Fruit fly (Drosophila melanogaster): ENCODE measurements around the gene ranshi.

Gene ranshi

DNA sequence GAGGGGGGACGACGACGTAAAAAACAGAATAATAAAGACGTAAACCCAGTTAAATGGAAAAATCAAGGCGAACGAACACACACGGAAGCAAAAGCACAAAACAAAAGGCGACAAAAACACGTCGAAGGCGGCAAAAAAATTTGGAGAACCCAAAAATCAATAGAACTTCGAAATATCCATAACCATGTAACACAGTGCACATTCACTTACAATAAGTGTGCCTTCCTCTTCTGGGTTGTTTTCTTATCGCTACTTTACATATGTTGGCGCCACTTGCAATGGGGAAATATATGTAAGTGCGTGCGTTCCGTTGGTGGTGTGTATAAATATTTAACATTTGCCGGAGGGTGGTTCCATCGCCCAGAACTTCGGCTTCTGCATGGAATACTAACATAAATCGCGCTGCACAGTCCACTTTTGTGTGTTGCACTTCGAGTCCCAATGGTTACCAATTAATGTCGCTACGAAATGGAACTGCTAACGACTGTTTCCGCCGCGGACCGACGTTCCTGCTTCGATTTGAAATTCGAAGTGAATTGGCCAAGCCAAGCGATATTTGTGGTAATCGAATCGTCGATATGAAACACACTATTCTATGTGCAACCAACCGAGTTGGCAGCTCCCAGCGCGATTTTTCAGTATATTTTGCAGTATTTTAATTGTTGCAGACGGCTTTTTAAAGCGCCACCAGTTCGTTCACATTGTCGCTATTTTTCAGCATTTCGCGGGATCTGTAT lies 17.8 kb upstream of the ranshi start, which contains the start of the genes CG9801 and Nasp (continued):
- TF ChIP-seq kni (GFP tag; optimal IDR thresholded peaks at IDR 0.05) (peak; percentile 44), CG2199 (GFP tag; IDR thresholded peaks at IDR 0.05) (peak; percentile 65), NFAT (GFP tag; IDR thresholded peaks at IDR 0.05) (peak; percentile 56; the same call in 1 of the 2 replicates), Blimp-1 (GFP tag; optimal IDR thresholded peaks at IDR 0.05) (peak; percentile 16), Oaz (GFP tag; IDR thresholded peaks at IDR 0.05) (no peak), CG17361 (GFP tag; IDR thresholded peaks at IDR 0.05) (no peak; the same call in 2 of the 3 replicates), Jarid2 (GFP tag; optimal IDR thresholded peaks at IDR 0.05) (peak; percentile 81), cg (GFP tag; optimal IDR thresholded peaks at IDR 0.05) (no peak), CG17359 (tag; optimal IDR thresholded peaks at IDR 0.05) (peak; percentile 18), ato (GFP tag; IDR thresholded peaks at IDR 0.05; ENCODE audit: partially characterized antibody) (peak; percentile 63; the same call in 1 of the 2 replicates), Meics (GFP tag; optimal IDR thresholded peaks at IDR 0.05) (no peak), nau (GFP tag; optimal IDR thresholded peaks at IDR 0.05) (peak; percentile 4), row (GFP tag; IDR thresholded peaks at IDR 0.05) (peak; percentile 51), ERR (GFP tag; optimal IDR thresholded peaks at IDR 0.05) (peak; percentile 7), peb (GFP tag; IDR thresholded peaks at IDR 0.05) (0 out of 2 replicates have a peak, but pooled peaks have one; percentile 30), MBD-R2 (GFP tag; IDR thresholded peaks at IDR 0.05) (peak; percentile 77), ewg (GFP tag; optimal IDR thresholded peaks at IDR 0.05) (no peak), Rx (GFP tag; IDR thresholded peaks at IDR 0.05) (no peak), CG6791 (GFP tag; IDR thresholded peaks at IDR 0.05; ENCODE audit: partially characterized antibody) (peak; percentile 76), Dll (GFP tag; IDR thresholded peaks at IDR 0.05; ENCODE audit: partially characterized antibody) (peak; percentile 76; the same call in 3 of the 4 replicates), CG18619 (GFP tag; optimal IDR thresholded peaks at IDR 0.05) (no peak), jigr1 (GFP tag; IDR thresholded peaks at IDR 0.05) (no peak), Scr (GFP tag; IDR thresholded peaks at IDR 0.05; ENCODE audit: partially characterized antibody) (peak; percentile 70), CG2678 (tag; optimal IDR thresholded peaks at IDR 0.05) (peak; percentile 30), Stat92E (GFP tag; optimal IDR thresholded peaks at IDR 0.05) (peak in 1 of 3 experiments; percentile 63), CG32532 (GFP tag; IDR thresholded peaks at IDR 0.05) (0 out of 2 replicates have a peak, but pooled peaks have one; percentile 9), CG16779 (GFP tag; IDR thresholded peaks at IDR 0.05) (no peak), CG7556 (GFP tag; optimal IDR thresholded peaks at IDR 0.05) (no peak), CG2712 (tag; optimal IDR thresholded peaks at IDR 0.05) (peak; percentile 46), CG1792 (GFP tag; optimal IDR thresholded peaks at IDR 0.05) (no peak), her (GFP tag; optimal IDR thresholded peaks at IDR 0.05) (peak; percentile 39), CG43689 (GFP tag; IDR thresholded peaks at IDR 0.05) (no peak), Awh (GFP tag; IDR thresholded peaks at IDR 0.05) (no peak), PHDP (tag; optimal IDR thresholded peaks at IDR 0.05) (no peak), HLH3B (GFP tag; IDR thresholded peaks at IDR 0.05) (0 out of 2 replicates have a peak, but pooled peaks have one; percentile 29), tup (GFP tag; optimal IDR thresholded peaks at IDR 0.05) (no peak), shn (GFP tag; optimal IDR thresholded peaks at IDR 0.05) (no peak), CG12391 (tag; optimal IDR thresholded peaks at IDR 0.05) (peak; percentile 44), sc (optimal IDR thresholded peaks at IDR 0.05) (no peak), sc (GFP tag; optimal IDR thresholded peaks at IDR 0.05) (no peak), trem (tag; optimal IDR thresholded peaks at IDR 0.05) (peak; percentile 100), dan (GFP tag; IDR thresholded peaks at IDR 0.05) (no peak), crp (GFP tag; optimal IDR thresholded peaks at IDR 0.05) (peak in 1 of 2 experiments; percentile 16), Eip74EF (GFP tag; optimal IDR thresholded peaks at IDR 0.05) (peak in 1 of 2 experiments; percentile 73), CG3407 (GFP tag; optimal IDR thresholded peaks at IDR 0.05) (no peak), CG31388 (GFP tag; optimal IDR thresholded peaks at IDR 0.05) (no peak), CG7357 (GFP tag; IDR thresholded peaks at IDR 0.05) (no peak), ttk (GFP tag; IDR thresholded peaks at IDR 0.05) (peak; percentile 22; the same call in 1 of the 2 replicates)

All from whole organism, embryonic.